Worm (Caenorhabditis elegans): ENCODE data around the gene F44G4.1.

F44G4.1 gene

ce11 chrII:8996064-8996463 lies 1.6 kb downstream of the F44G4.1 start, which contains the start of gene ndub-2:
Gene ndub-2, plus strand, starts transcription at chrII:8996364.
- TF ChIP-seq ama-1 (optimal IDR thresholded peaks at IDR 0.05): no peak
- no peak for TF ChIP-seq ZK546.5 (tag; optimal IDR thresholded peaks at IDR 0.05)
- TF ChIP-seq fkh-10 (GFP tag; optimal IDR thresholded peaks at IDR 0.05): no peak
- TF ChIP-seq ceh-82 (tag; optimal IDR thresholded peaks at IDR 0.05): no peak
- TF ChIP-seq nhr-76 (tag; optimal IDR thresholded peaks at IDR 0.05): no peak

- TF ChIP-seq nfya-1 (tag; optimal IDR thresholded peaks at IDR 0.05; ENCODE audit: insufficient read depth) (peak; percentile 66), pha-4 (tag; optimal IDR thresholded peaks at IDR 0.05) (peak; percentile 51), tbx-2 (tag; optimal IDR thresholded peaks at IDR 0.05) (no peak), mml-1 (tag; optimal IDR thresholded peaks at IDR 0.05) (no peak), ceh-82 (tag; optimal IDR thresholded peaks at IDR 0.05) (no peak), lsy-12 (tag; optimal IDR thresholded peaks at IDR 0.05) (no peak), lin-39 (tag; optimal IDR thresholded peaks at IDR 0.05) (no peak), lin-15B (tag; optimal IDR thresholded peaks at IDR 0.05) (no peak), R02D3.7 (tag; optimal IDR thresholded peaks at IDR 0.05) (no peak), nhr-25 (tag; optimal IDR thresholded peaks at IDR 0.05) (no peak)
Measured at ce11 chrII:8997479-8997878, 3.0 kb downstream of the F44G4.1 start, which contains the start of the genes F44G4.3 and tdp-1. Gene F44G4.3, minus strand, starts transcription at chrII:8997662. Gene tdp-1, plus strand, starts transcription at chrII:8997825.

ce11 chrII:9000331-9000730 lies 5.9 kb downstream of the F44G4.1 start, which contains the start of gene F44G4.5:
Gene F44G4.5, minus strand, starts transcription at chrII:9000431.
- TF ChIP-seq fkh-2 (tag; optimal IDR thresholded peaks at IDR 0.05) (no peak), daf-12 (tag; optimal IDR thresholded peaks at IDR 0.05) (no peak), unc-62 (GFP tag; optimal IDR thresholded peaks at IDR 0.05) (no peak), ztf-4 (tag; optimal IDR thresholded peaks at IDR 0.05) (no peak), elt-1 (tag; optimal IDR thresholded peaks at IDR 0.05) (no peak)

ce11 chrII:9001743-9002222 lies 7.3 kb downstream of the F44G4.1 start, which contains the start of gene F44G4.6:
Gene F44G4.6, minus strand, starts transcription at chrII:9001793.
- TF ChIP-seq ztf-4 (tag; optimal IDR thresholded peaks at IDR 0.05) (no peak), nhr-77 (tag; optimal IDR thresholded peaks at IDR 0.05) (no peak), unc-39 (tag; optimal IDR thresholded peaks at IDR 0.05) (no peak), elt-3 (tag; optimal IDR thresholded peaks at IDR 0.05) (no peak), tbx-2 (tag; optimal IDR thresholded peaks at IDR 0.05) (no peak), snpc-4 (tag; optimal IDR thresholded peaks at IDR 0.05) (no peak), ama-1 (optimal IDR thresholded peaks at IDR 0.05) (no peak), nhr-76 (tag; optimal IDR thresholded peaks at IDR 0.05) (no peak), nhr-11 (tag; optimal IDR thresholded peaks at IDR 0.05) (no peak)

- no peak for TF ChIP-seq ceh-9 (tag; optimal IDR thresholded peaks at IDR 0.05)
- no peak for TF ChIP-seq ztf-11 (tag; optimal IDR thresholded peaks at IDR 0.05)
- TF ChIP-seq R02D3.7 (tag; optimal IDR thresholded peaks at IDR 0.05): no peak
- TF ChIP-seq aly-2 (tag; optimal IDR thresholded peaks at IDR 0.05): no peak
- no peak for TF ChIP-seq ceh-16 (tag; optimal IDR thresholded peaks at IDR 0.05)
- TF ChIP-seq snpc-4 (tag; optimal IDR thresholded peaks at IDR 0.05): no peak
- TF ChIP-seq ceh-82 (tag; optimal IDR thresholded peaks at IDR 0.05): no peak
- TF ChIP-seq nhr-23 (tag; optimal IDR thresholded peaks at IDR 0.05): no peak
- no peak for TF ChIP-seq lin-15B (tag; optimal IDR thresholded peaks at IDR 0.05)
- TF ChIP-seq egl-5 (tag; optimal IDR thresholded peaks at IDR 0.05): no peak
- TF ChIP-seq hmg-11 (tag; optimal IDR thresholded peaks at IDR 0.05): no peak
- TF ChIP-seq elt-3 (tag; optimal IDR thresholded peaks at IDR 0.05): no peak
- TF ChIP-seq zag-1 (tag; optimal IDR thresholded peaks at IDR 0.05): no peak
- TF ChIP-seq unc-62 (GFP tag; optimal IDR thresholded peaks at IDR 0.05): no peak
- TF ChIP-seq nhr-76 (tag; optimal IDR thresholded peaks at IDR 0.05): no peak
- no peak for TF ChIP-seq sea-2 (GFP tag; optimal IDR thresholded peaks at IDR 0.05)
- TF ChIP-seq ama-1 (optimal IDR thresholded peaks at IDR 0.05): no peak
- no peak for TF ChIP-seq unc-39 (tag; optimal IDR thresholded peaks at IDR 0.05)
- no peak for TF ChIP-seq daf-12 (tag; optimal IDR thresholded peaks at IDR 0.05)
- TF ChIP-seq nhr-12 (tag; optimal IDR thresholded peaks at IDR 0.05): no peak
Measured at ce11 chrII:9005067-9005466, 10.6 kb downstream of the F44G4.1 start, which contains the start of gene F44G4.7. Gene F44G4.7, minus strand, starts transcription at chrII:9005167.

Measured in whole organism, L3 larva.